Worm (Caenorhabditis elegans): ENCODE data around the gene ndub-6.

Gene ndub-6

DNA sequence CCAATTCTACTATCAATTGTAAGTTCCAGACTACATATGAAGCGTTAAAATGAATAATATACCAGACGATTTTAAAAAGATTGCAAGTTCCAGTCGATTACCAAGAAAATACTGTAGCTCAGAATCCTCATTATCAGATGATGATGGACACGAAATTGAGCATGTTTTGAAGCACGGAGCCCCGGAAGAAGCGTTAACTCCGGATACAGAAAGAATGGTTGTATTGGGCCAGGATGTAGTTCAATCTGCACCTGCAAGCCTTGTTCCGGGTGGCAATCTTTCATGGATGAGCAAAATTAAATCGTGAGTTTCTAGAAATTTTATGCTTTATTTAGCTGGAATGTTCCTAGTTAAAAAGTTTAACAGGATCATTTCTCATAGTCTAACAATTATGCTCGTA lies 15.8 kb downstream of the ndub-6 start, which contains the start of gene atg-4.2:
Gene atg-4.2 (plus strand): TSS at position 24 of the 400 bp plus-strand sequence.
- TF ChIP-seq let-607 (tag; optimal IDR thresholded peaks at IDR 0.05) (no peak), chd-7 (tag; optimal IDR thresholded peaks at IDR 0.05) (no peak), madf-3 (GFP tag; IDR thresholded peaks at IDR 0.05) (no peak), pha-4 (tag; optimal IDR thresholded peaks at IDR 0.05) (no peak), ztf-25 (GFP tag; IDR thresholded peaks at IDR 0.05) (no peak), rpc-1 (optimal IDR thresholded peaks at IDR 0.05) (no peak), rpc-1 (tag; optimal IDR thresholded peaks at IDR 0.05) (no peak), sea-2 (GFP tag; IDR thresholded peaks at IDR 0.05) (no peak), ceh-40 (GFP tag; IDR thresholded peaks at IDR 0.05) (no peak), repo-1 (tag; optimal IDR thresholded peaks at IDR 0.05) (no peak), Y53F4B.3 (GFP tag; IDR thresholded peaks at IDR 0.05) (no peak), nfyb-1 (GFP tag; IDR thresholded peaks at IDR 0.05) (no peak)

DNA sequence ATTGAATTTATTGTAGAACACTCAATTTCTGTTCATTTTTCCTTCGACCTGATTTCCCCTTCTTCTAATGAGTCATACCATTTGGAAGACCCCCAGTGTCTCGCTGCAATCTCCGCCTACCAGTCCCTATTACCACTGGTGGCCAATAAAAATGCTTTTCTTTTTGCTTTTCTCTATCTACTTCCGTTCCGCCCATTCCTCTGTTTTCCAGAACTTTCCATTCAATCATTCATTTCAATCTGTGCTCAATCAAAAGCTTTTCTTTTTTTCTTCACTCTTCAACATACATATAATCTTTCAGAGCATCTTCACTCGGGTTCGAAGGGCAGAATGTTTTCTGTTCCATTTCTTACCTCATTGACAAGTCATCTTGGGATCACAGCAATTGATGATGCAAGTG lies 21.3 kb downstream of the ndub-6 start, which contains the start of gene inx-8:
Gene inx-8 (plus strand): TSS at position 301 of the 400 bp plus-strand sequence.
- TF ChIP-seq C06A6.2 (GFP tag; conservative IDR thresholded peaks at IDR 0.05) (no peak), attf-3 (GFP tag; conservative IDR thresholded peaks at IDR 0.05) (no peak), F37B4.10 (GFP tag; IDR thresholded peaks at IDR 0.05) (no peak), rpc-1 (optimal IDR thresholded peaks at IDR 0.05) (no peak), rpc-1 (tag; optimal IDR thresholded peaks at IDR 0.05) (no peak), nfya-2 (GFP tag; IDR thresholded peaks at IDR 0.05) (no peak), cebp-2 (GFP tag; IDR thresholded peaks at IDR 0.05) (no peak)

DNA sequence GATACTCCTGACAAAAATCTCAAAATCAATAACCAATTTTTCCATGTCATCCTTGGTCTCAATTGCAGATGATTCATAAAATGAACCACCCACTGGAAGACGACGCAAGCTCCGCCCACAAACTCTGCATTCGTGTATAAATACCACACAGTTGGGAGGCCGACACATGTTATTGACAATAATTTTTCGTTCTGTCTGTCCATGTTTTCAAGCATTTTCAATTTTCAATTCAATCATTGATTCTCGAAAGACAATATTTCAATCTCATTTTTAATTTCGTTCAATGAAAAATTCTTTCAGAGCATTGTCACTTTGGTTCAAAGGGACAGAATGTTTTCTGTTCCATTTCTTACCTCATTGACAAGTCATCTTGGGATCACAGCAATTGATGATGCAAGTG lies 23.9 kb downstream of the ndub-6 start, which contains the start of gene inx-9:
Gene inx-9 (plus strand): TSS at position 301 of the 400 bp plus-strand sequence.
- TF ChIP-seq T26A5.8 (tag; optimal IDR thresholded peaks at IDR 0.05) (no peak), K11D2.4 (GFP tag; IDR thresholded peaks at IDR 0.05) (no peak), bed-1 (GFP tag; IDR thresholded peaks at IDR 0.05) (no peak), ceh-91 (GFP tag; IDR thresholded peaks at IDR 0.05) (no peak), hlh-12 (tag; optimal IDR thresholded peaks at IDR 0.05) (no peak), snpc-4 (GFP tag; optimal IDR thresholded peaks at IDR 0.05) (no peak), snpc-4 (tag; optimal IDR thresholded peaks at IDR 0.05) (no peak), nfya-1 (tag; optimal IDR thresholded peaks at IDR 0.05; ENCODE audit: borderline replicate concordance, insufficient read depth) (no peak), gei-17 (GFP tag; optimal IDR thresholded peaks at IDR 0.05) (no peak), B0019.2 (GFP tag; conservative IDR thresholded peaks at IDR 0.05) (no peak), F33H1.4 (GFP tag; IDR thresholded peaks at IDR 0.05) (no peak), ceh-58 (GFP tag; IDR thresholded peaks at IDR 0.05) (no peak), ceh-27 (GFP tag; optimal IDR thresholded peaks at IDR 0.05) (no peak), hmg-1.2 (GFP tag; IDR thresholded peaks at IDR 0.05) (no peak), rec-8 (tag; optimal IDR thresholded peaks at IDR 0.05) (no peak), B0261.1 (tag; optimal IDR thresholded peaks at IDR 0.05) (no peak), attf-3 (GFP tag; conservative IDR thresholded peaks at IDR 0.05) (no peak), lsy-27 (tag; optimal IDR thresholded peaks at IDR 0.05; ENCODE audit: borderline replicate concordance, insufficient read depth) (no peak)

DNA sequence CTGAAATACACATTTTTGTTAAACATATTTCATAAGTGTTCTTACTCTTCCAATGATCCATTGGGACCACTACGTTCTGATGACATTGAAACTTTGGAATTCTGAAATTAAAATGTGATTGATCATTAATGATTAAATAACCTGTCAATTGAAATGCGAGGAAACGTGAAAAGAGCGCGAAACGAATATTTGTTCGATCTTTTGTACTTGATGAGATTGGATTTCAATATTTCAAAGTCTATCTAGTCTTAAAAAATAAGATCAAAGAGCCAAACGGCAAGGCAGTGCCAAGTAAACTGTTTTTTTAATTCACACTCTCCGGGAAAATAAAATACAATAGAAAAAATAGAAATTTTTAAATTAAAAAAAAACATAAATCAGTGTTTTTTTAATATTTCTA lies 29.7 kb downstream of the ndub-6 start, which contains the start of gene ZK792.4:
Gene ZK792.4 (minus strand): TSS at position 101 of the 400 bp plus-strand sequence.
- TF ChIP-seq hlh-12 (tag; optimal IDR thresholded peaks at IDR 0.05) (no peak), hmg-20 (GFP tag; IDR thresholded peaks at IDR 0.05) (no peak), F57C9.4 (tag; optimal IDR thresholded peaks at IDR 0.05) (no peak), snpc-1.3 (tag; optimal IDR thresholded peaks at IDR 0.05; ENCODE audit: insufficient read depth) (no peak), hmg-1.2 (GFP tag; IDR thresholded peaks at IDR 0.05) (no peak), somi-1 (GFP tag; optimal IDR thresholded peaks at IDR 0.05) (no peak), F57A8.1 (GFP tag; optimal IDR thresholded peaks at IDR 0.05) (no peak), Y53F4B.3 (GFP tag; IDR thresholded peaks at IDR 0.05) (no peak), cebp-1 (GFP tag; IDR thresholded peaks at IDR 0.05) (no peak), cebp-1 (tag; optimal IDR thresholded peaks at IDR 0.05) (no peak), ztf-6 (GFP tag; IDR thresholded peaks at IDR 0.05) (no peak)

All from whole organism, young adult.